Fruit fly (Drosophila melanogaster): Measurements from ENCODE around the gene Mst27D.

Gene Mst27D

dm6 chr2L:7038404-7039341 lies 22.0 kb downstream of the Mst27D start:
- TF ChIP-seq CG17801 (GFP tag; optimal IDR thresholded peaks at IDR 0.05; ENCODE audit: partially characterized antibody) = no peak

DNA sequence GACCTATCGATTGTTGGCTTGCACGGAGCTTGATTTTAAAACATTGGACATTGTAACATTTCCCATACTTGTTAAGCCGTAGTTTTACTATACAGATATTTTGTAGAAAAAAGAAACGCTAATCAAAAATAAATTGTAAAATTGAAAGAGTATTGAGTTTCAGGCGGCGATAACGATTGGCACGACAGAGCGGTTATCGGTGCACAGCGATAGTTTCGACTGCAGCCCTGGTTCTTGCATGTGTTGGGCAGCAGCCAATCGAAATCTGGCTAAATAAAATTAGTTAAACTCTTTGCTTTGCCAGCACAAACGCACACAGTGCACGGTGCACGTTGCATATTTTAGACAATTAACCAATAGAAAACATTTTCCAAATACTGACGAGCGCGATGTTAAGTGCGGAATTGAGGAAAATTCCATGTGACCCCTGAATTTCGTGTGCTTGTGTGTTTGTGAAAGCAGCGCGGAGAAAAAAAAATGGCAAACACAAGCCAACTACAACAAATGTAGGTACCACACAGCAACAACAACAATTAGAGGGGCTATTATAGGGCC lies 22.8 kb downstream of the Mst27D start, which contains the start of gene milt:
Gene milt, plus strand, starts transcription at position 51 of the 555 bp plus-strand sequence.
- peak; percentile 34 for TF ChIP-seq CG17801 (GFP tag; optimal IDR thresholded peaks at IDR 0.05; ENCODE audit: partially characterized antibody)

DNA sequence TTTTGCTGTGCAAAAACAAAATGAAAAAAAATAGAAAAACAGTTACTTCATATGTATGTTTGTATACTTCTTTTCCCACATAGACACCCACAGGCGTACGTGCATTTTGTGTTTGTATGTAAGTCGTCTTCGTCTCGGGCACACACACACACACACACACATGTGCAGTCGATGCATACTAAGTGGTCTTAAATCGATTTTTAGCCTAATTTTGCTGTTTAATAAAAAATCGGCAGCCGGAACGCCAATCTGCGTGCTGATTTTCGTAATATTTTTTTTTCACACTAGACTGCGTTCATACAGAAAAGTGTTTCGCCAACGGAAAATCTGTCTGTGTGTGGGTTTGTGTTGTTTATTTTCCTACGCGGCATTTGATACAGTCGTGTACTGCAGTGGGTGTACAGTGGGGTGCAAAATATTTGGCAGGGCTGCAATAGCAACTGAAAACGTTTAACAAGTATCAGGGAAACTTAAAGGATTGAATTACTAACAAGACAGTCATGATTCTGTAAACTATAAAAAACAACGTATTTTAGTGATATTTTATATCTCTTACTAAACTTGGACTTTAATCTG lies 27.5 kb downstream of the Mst27D start:
- TF ChIP-seq CG17801 (GFP tag; optimal IDR thresholded peaks at IDR 0.05; ENCODE audit: partially characterized antibody) = peak; percentile 56

DNA sequence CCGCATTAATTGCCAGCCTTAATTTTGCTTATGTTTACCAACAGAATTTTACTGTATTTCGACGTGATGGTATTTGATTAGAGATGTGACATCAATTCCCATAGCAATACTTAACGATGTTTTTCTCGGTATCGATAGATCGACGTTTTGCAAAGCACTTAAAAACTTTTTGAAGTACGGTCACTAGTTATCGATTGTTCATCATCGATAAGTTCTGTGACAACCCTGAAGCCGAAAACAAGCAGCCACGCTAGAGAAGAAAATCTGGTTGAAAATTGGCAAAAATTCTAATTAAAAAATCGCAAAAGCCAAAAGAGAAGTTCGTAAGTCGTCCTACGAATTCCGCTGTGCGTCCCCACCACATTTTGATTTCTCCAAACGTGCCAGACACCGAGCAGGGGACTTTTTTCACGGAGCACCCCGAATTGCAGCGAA lies 28.1 kb downstream of the Mst27D start, which contains the start of the genes Rab30 and Caper:
Gene Rab30, minus strand, starts transcription at position 90 of the 435 bp plus-strand sequence.
Gene Caper, plus strand, starts transcription at position 205 of the 435 bp plus-strand sequence.
- peak; percentile 80 for TF ChIP-seq CG17801 (GFP tag; optimal IDR thresholded peaks at IDR 0.05; ENCODE audit: partially characterized antibody)

- TF ChIP-seq CG17801 (GFP tag; optimal IDR thresholded peaks at IDR 0.05; ENCODE audit: partially characterized antibody) = no peak
Observed at dm6 chr2L:7028990-7029389, 31.7 kb downstream of the Mst27D start.

DNA sequence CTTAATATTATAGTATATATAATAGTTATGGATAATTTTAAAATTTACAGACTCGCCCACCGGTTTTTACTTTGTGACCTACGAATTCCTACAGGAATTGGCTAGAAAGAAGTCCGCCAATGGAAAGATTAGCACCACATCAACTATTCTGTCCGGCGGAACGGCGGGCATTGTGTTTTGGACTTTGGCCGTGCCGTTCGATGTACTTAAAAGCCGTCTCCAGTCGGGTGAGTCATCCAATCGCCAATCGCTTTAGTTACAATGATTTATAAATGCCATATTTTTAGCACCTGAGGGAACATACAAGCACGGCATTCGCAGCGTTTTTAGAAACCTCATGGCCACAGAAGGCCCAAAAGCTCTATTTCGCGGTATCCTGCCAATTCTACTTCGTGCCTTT lies 32.2 kb downstream of the Mst27D start:
- TF ChIP-seq CG17801 (GFP tag; optimal IDR thresholded peaks at IDR 0.05; ENCODE audit: partially characterized antibody) = no peak

dm6 chr2L:7026988-7027908 lies 33.4 kb downstream of the Mst27D start, which contains the start of the genes CG31908 and MME1:
Gene CG31908, minus strand, starts transcription at chr2L:7027389.
Gene MME1, plus strand, starts transcription at chr2L:7027526.
- TF ChIP-seq CG17801 (GFP tag; optimal IDR thresholded peaks at IDR 0.05; ENCODE audit: partially characterized antibody) = peak; percentile 42

- TF ChIP-seq CG17801 (GFP tag; optimal IDR thresholded peaks at IDR 0.05; ENCODE audit: partially characterized antibody) = no peak
Observed at dm6 chr2L:7026308-7026707, 34.3 kb downstream of the Mst27D start.

DNA sequence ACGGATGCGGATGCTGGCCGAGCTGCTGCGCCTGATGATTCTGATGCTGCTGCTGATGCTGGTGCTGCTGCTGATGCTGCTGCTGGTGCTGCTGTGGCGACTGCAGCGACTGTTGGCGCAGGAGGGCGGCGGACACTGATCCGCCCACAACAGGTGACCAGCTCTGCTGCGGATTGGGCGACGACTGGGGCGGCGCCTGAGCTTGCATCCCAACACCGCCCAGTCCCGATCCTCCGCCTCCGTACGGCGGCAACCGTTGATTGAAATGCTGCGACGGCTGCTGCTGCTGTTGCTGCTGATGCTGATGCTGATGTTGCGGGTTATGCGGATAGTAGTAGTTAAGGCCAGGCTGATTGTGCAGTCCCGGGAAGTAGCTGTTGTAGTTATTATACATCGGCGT lies 35.4 kb downstream of the Mst27D start:
- no peak for TF ChIP-seq CG17801 (GFP tag; optimal IDR thresholded peaks at IDR 0.05; ENCODE audit: partially characterized antibody)

- TF ChIP-seq CG17801 (GFP tag; optimal IDR thresholded peaks at IDR 0.05; ENCODE audit: partially characterized antibody) = no peak
Observed at dm6 chr2L:7023614-7024259, 36.9 kb downstream of the Mst27D start, which contains the start of gene Gart. Gene Gart, minus strand, starts transcription at chr2L:7023898.

DNA sequence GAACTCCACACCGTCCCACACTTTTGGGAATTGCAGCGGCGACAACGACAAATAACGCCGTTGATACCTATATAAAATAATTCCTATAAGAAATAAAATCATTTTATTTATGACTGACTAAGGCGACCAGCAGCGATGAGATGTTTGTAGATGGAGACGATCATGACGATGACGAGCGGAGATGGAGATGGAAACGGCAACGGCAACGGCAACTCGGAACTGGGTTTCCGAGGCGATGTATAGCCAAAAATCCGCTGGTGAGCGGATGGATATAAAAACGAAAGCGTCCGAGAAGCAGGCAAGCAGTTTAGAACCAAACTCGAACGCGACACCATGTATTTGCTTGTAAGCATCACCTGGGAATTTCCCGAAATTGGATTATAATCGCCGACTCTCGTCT lies 39.3 kb downstream of the Mst27D start, which contains the start of gene Pcp:
Gene Pcp, plus strand, starts transcription at position 301 of the 400 bp plus-strand sequence.
- TF ChIP-seq CG17801 (GFP tag; optimal IDR thresholded peaks at IDR 0.05; ENCODE audit: partially characterized antibody) = no peak

dm6 chr2L:7013157-7013556 lies 47.5 kb downstream of the Mst27D start, which contains the start of gene CG43322:
Gene CG43322, plus strand, starts transcription at chr2L:7013396.
- TF ChIP-seq CG17801 (GFP tag; optimal IDR thresholded peaks at IDR 0.05; ENCODE audit: partially characterized antibody) = no peak

dm6 chr2L:7011962-7012361 lies 48.7 kb downstream of the Mst27D start, which contains the start of gene CG43321:
Gene CG43321, plus strand, starts transcription at chr2L:7012262.
- no peak for TF ChIP-seq CG17801 (GFP tag; optimal IDR thresholded peaks at IDR 0.05; ENCODE audit: partially characterized antibody)

- no peak for TF ChIP-seq CG17801 (GFP tag; optimal IDR thresholded peaks at IDR 0.05; ENCODE audit: partially characterized antibody)
Observed at dm6 chr2L:7010513-7010912, 50.1 kb downstream of the Mst27D start.
